Worm (Caenorhabditis elegans) whole organism, midembryonic: ENCODE data around the gene F34D6.1.

Experiments used
- flt-1 ChIP-seq: fragments of 200-800 bp; sonication (Bioruptor generic); IDR thresholded peaks from 2 replicates; pipeline ENCODE4 v1.3.6; 2022; ENCODE audit warnings: missing genetic modification characterization, missing compliant biosample characterization
- med-1 ChIP-seq: sonication (generic microtip); optimal IDR thresholded peaks from 2 replicates; lab custom pipeline; 2017; ENCODE audit warnings: missing genetic modification characterization, mild to moderate bottlenecking, missing compliant biosample characterization, antibody characterized with exemption, missing genetic modification reagents; ENCODE audit not compliant: insufficient read depth
- tab-1 ChIP-seq: fragments of 200-800 bp; sonication (Bioruptor generic); IDR thresholded peaks from 2 replicates; pipeline ENCODE4 v1.3.6; 2022; ENCODE audit warnings: missing genetic modification characterization, missing compliant biosample characterization
- ztf-23 ChIP-seq: fragments of 200-800 bp; sonication (Bioruptor generic); IDR thresholded peaks from 2 replicates; pipeline ENCODE4 v1.3.6; 2022; ENCODE audit warnings: missing genetic modification reagents, missing genetic modification characterization, missing compliant biosample characterization

ce11 chrII:2692476-2692875 is 11.5 kb upstream of the F34D6.1 start, which contains the start of gene set-11:
- TF ChIP-seq med-1 (GFP tag; lab: Kevin White, UChicago) (no peak), flt-1 (GFP tag; lab: Robert Waterston, UW) (no peak), ztf-23 (GFP tag; lab: Robert Waterston, UW) (no peak), tab-1 (no peak)
